Fruit fly (Drosophila melanogaster) Kc167 (cell line): ENCODE results near the gene ImpL2.

Experiments
- Myc ChIP-seq: fragments of >200 bp; optimal IDR thresholded peaks from 2 replicates; lab custom pipeline; 2017; ENCODE audit warnings: missing external identifiers
- Sin3A ChIP-seq: fragments of >200 bp; optimal IDR thresholded peaks from 2 replicates; lab custom pipeline; 2018; ENCODE audit warnings: missing external identifiers
- h ChIP-seq: fragments of >200 bp; optimal IDR thresholded peaks from 3 replicates; lab custom pipeline; 2018; ENCODE audit warnings: missing external identifiers
- insv ChIP-seq: fragments of >200 bp; optimal IDR thresholded peaks from 3 replicates; lab custom pipeline; 2018; ENCODE audit warnings: missing external identifiers
- psq ChIP-seq: fragments of >200 bp; optimal IDR thresholded peaks from 2 replicates; lab custom pipeline; 2017; ENCODE audit warnings: missing external identifiers

DNA sequence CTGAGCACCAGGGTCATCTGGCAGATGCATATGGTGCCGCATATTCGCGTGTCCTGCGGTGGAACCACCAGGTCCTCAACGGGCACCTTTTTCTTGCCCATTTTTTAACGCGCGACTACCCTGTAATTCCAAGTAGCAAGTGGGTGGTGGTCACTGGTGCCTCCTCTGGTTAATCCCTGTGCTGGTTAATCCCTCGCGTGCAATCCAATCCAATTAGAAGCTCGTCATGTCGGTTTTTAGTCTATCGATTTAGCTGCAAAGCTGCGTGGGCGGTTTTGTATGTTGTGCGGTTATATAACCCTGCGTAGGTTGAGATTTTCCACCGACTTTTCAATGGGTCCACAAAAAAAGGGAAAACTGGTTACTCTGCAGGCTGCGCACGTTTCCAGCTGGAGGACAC lies 51.4 kb downstream of the ImpL2 start, which contains the start of gene Teh3:
- no peak for TF ChIP-seq psq
- no peak for TF ChIP-seq Sin3A (lab: Kevin White, UChicago)
- no peak for TF ChIP-seq h (lab: Kevin White, UChicago)
- TF ChIP-seq insv (lab: Kevin White, UChicago), result no peak
- TF ChIP-seq Myc (lab: Kevin White, UChicago), result no peak
